Worm (Caenorhabditis elegans) whole organism, L1 larva: ENCODE measurements around the gene nlp-27.

ENCODE experiments used
- C16A3.4 ChIP-seq: fragments of 150-350 bp; optimal IDR thresholded peaks from 2 replicates; lab custom pipeline; 2014; ENCODE audit warnings: missing biosample characterization, missing genetic modification characterization
- aha-1 ChIP-seq: fragments of 150-350 bp; optimal IDR thresholded peaks from 2 replicates; lab custom pipeline; 2014; ENCODE audit warnings: missing biosample characterization, missing genetic modification characterization
- aly-2 ChIP-seq: fragments of 150-350 bp; optimal IDR thresholded peaks from 2 replicates; lab custom pipeline; 2014; ENCODE audit warnings: missing biosample characterization, missing genetic modification characterization
- ama-1 ChIP-seq: fragments of 150-350 bp; optimal IDR thresholded peaks from 2 replicates; lab custom pipeline; 2014
- ceh-63 ChIP-seq: fragments of 200-800 bp; sonication (Bioruptor generic); optimal IDR thresholded peaks from 2 replicates; lab custom pipeline; 2018; ENCODE audit warnings: mild to moderate bottlenecking, missing genetic modification characterization, missing compliant biosample characterization
- ceh-8 ChIP-seq: fragments of 200-800 bp; sonication (Bioruptor generic); optimal IDR thresholded peaks from 2 replicates; lab custom pipeline; 2018; ENCODE audit warnings: mild to moderate bottlenecking, missing genetic modification characterization, moderate library complexity, missing compliant biosample characterization
- ceh-82 ChIP-seq, 3 experiments: fragments of 150-350 bp in 1 of 3; sonication (generic microtip) in 2 of 3; optimal IDR thresholded peaks; 2 replicates each; lab custom pipeline; 2014 to 2017; ENCODE audit warnings: missing biosample characterization in 3 of 3, missing genetic modification characterization in 3 of 3
- efl-1 ChIP-seq, 4 experiments: fragments of 150-350 bp; optimal IDR thresholded peaks in 3 of 4; peaks in 1 of 4; 1 replicate in 1 of 4; 2 replicates in 3 of 4; lab custom pipeline; 2014; ENCODE audit warnings: missing biosample characterization in 2 of 4, missing genetic modification characterization in 2 of 4, missing genetic modification reagents in 2 of 4
- egl-13 ChIP-seq: sonication (generic microtip); optimal IDR thresholded peaks from 2 replicates; lab custom pipeline; 2016; ENCODE audit warnings: missing genotype, missing genetic modification reagents, missing genetic modification characterization, missing compliant biosample characterization
- egl-27 ChIP-seq, 2 experiments: fragments of 150-350 bp in 1 of 2; sonication (generic microtip); optimal IDR thresholded peaks; 3 replicates each; lab custom pipeline; 2017 to 2018; ENCODE audit warnings: missing biosample characterization in 2 of 2, missing genetic modification characterization in 2 of 2, missing genetic modification reagents in 2 of 2
- elt-2 ChIP-seq: sonication (generic microtip); optimal IDR thresholded peaks from 2 replicates; lab custom pipeline; 2016; ENCODE audit warnings: missing genetic modification characterization, mild to moderate bottlenecking, inconsistent platforms, missing compliant biosample characterization, missing genetic modification reagents
- fkh-8 ChIP-seq: sonication (generic microtip); optimal IDR thresholded peaks from 2 replicates; lab custom pipeline; 2016; ENCODE audit warnings: mild to moderate bottlenecking, missing genetic modification characterization, missing compliant biosample characterization
- lin-13 ChIP-seq: fragments of 150-350 bp; optimal IDR thresholded peaks from 2 replicates; lab custom pipeline; 2014; ENCODE audit warnings: missing biosample characterization, missing genetic modification reagents, missing genetic modification characterization
- lin-14 ChIP-seq: fragments of 200-800 bp; sonication (Bioruptor generic); optimal IDR thresholded peaks from 2 replicates; lab custom pipeline; 2018; ENCODE audit warnings: mild to moderate bottlenecking, missing genetic modification characterization, moderate library complexity, missing compliant biosample characterization
- lin-35 ChIP-seq, 2 experiments: fragments of 150-350 bp; optimal IDR thresholded peaks; 2 replicates each; lab custom pipeline; 2014; ENCODE audit warnings: missing biosample characterization in 2 of 2, missing genetic modification characterization in 2 of 2, missing genetic modification reagents in 2 of 2
- lir-3 ChIP-seq: sonication (generic microtip); optimal IDR thresholded peaks from 2 replicates; lab custom pipeline; 2016; ENCODE audit warnings: mild to moderate bottlenecking, missing genetic modification characterization, moderate library complexity, missing compliant biosample characterization; ENCODE audit not compliant: poor library complexity
- mep-1 ChIP-seq: fragments of 150-350 bp; optimal IDR thresholded peaks from 2 replicates; lab custom pipeline; 2014; ENCODE audit warnings: missing biosample characterization, missing genetic modification characterization
- nhr-20 ChIP-seq: sonication (generic microtip); optimal IDR thresholded peaks from 2 replicates; lab custom pipeline; 2016; ENCODE audit warnings: mild to moderate bottlenecking, missing genetic modification characterization, missing compliant biosample characterization
- nhr-237 ChIP-seq: fragments of 150-350 bp; optimal IDR thresholded peaks from 2 replicates; lab custom pipeline; 2014; ENCODE audit warnings: missing biosample characterization, missing genetic modification characterization
- nhr-84 ChIP-seq: sonication (generic microtip); optimal IDR thresholded peaks from 2 replicates; lab custom pipeline; 2017; ENCODE audit warnings: missing biosample characterization, missing genetic modification characterization
- nhr-85 ChIP-seq: sonication (generic microtip); peaks from one replicate; lab custom pipeline; 2016; ENCODE audit warnings: missing genetic modification characterization, inconsistent platforms, missing compliant biosample characterization
- nhr-90 ChIP-seq: sonication (generic microtip); optimal IDR thresholded peaks from 2 replicates; lab custom pipeline; 2016; ENCODE audit warnings: mild to moderate bottlenecking, missing genetic modification characterization, missing compliant biosample characterization; ENCODE audit not compliant: poor library complexity
- pqm-1 ChIP-seq: sonication (generic microtip); optimal IDR thresholded peaks from 3 replicates; lab custom pipeline; 2017; ENCODE audit warnings: missing biosample characterization, missing genetic modification characterization
- rnt-1 ChIP-seq: sonication (generic microtip); optimal IDR thresholded peaks from 2 replicates; lab custom pipeline; 2016; ENCODE audit warnings: mild to moderate bottlenecking, missing genetic modification characterization, moderate library complexity, missing compliant biosample characterization
- skn-1 ChIP-seq: fragments of 150-350 bp; optimal IDR thresholded peaks from 2 replicates; lab custom pipeline; 2014; ENCODE audit warnings: missing biosample characterization, missing genetic modification characterization
- tbx-2 ChIP-seq: sonication (generic microtip); optimal IDR thresholded peaks from 2 replicates; lab custom pipeline; 2016; ENCODE audit warnings: missing genetic modification characterization, missing compliant biosample characterization
- unc-86 ChIP-seq: sonication (generic microtip); optimal IDR thresholded peaks from 2 replicates; lab custom pipeline; 2016; ENCODE audit warnings: missing genetic modification characterization, missing compliant biosample characterization
- unc-98 ChIP-seq: fragments of 200-800 bp; sonication (Bioruptor generic); IDR thresholded peaks from 2 replicates; pipeline ENCODE4 v1.3.6; 2022; ENCODE audit warnings: missing genetic modification characterization, missing compliant biosample characterization
- zag-1 ChIP-seq: fragments of 150-350 bp; optimal IDR thresholded peaks from 2 replicates; lab custom pipeline; 2014; ENCODE audit warnings: missing biosample characterization, missing genetic modification characterization
- zip-4 ChIP-seq: fragments of 200-800 bp; sonication (Bioruptor generic); optimal IDR thresholded peaks from 2 replicates; lab custom pipeline; 2018; ENCODE audit warnings: mild to moderate bottlenecking, missing genetic modification characterization, moderate library complexity, missing compliant biosample characterization
- ztf-11 ChIP-seq, 2 experiments: sonication (generic microtip); optimal IDR thresholded peaks; 2 replicates each; lab custom pipeline; 2016 to 2017; ENCODE audit warnings: missing genetic modification characterization in 2 of 2, missing biosample characterization in 1 of 2, missing compliant biosample characterization in 1 of 2

nlp-27 gene

ce11 chrV:4024777-4025176 is 35.6 kb downstream of the nlp-27 start, which contains the start of gene K09D9.1:
K09D9.1 (plus strand) TSS chrV:4025047.
- peak; percentile 73 for TF ChIP-seq zip-4 (GFP tag; lab: Kevin White, UChicago)
- TF ChIP-seq elt-2 (tag; lab: Kevin White, UChicago), result peak; percentile 74
- TF ChIP-seq ceh-82 (tag; optimal IDR thresholded peaks at IDR 0.05; lab: Kevin White, UChicago), result no peak
- TF ChIP-seq skn-1 (tag; lab: Kevin White, UChicago), result peak; percentile 53
- TF ChIP-seq, all 84 proteins: peak for 3

- TF ChIP-seq lin-35 (GFP tag; optimal IDR thresholded peaks at IDR 0.05; lab: Kevin White, UChicago) (peak in 1 of 2 experiments; percentile 11), elt-2 (tag; lab: Kevin White, UChicago) (peak; percentile 12), rnt-1 (tag; lab: Kevin White, UChicago) (peak; percentile 27), nhr-90 (tag; lab: Kevin White, UChicago) (no peak), efl-1 (optimal IDR thresholded peaks at IDR 0.05; lab: Kevin White, UChicago) (peak; percentile 19 to 26), efl-1 (GFP tag; optimal IDR thresholded peaks at IDR 0.05 in 1 of 2; lab: Kevin White, UChicago) (peak in 1 of 2 experiments; percentile 93), nhr-20 (tag; lab: Kevin White, UChicago) (peak; percentile 12), egl-13 (tag; lab: Kevin White, UChicago) (no peak)
- TF ChIP-seq, all 84 proteins: peak for 5
These were observed 40.4 kb downstream of the nlp-27 start for ce11 chrV:4029627-4030026.

ce11 chrV:4031319-4031718 is 42.1 kb downstream of the nlp-27 start, which contains the start of gene cyp-35A4:
cyp-35A4 (plus strand) TSS chrV:4031619.
- TF ChIP-seq ztf-11 (tag; optimal IDR thresholded peaks at IDR 0.05; lab: Kevin White, UChicago) (no peak), C16A3.4 (tag; lab: Kevin White, UChicago) (no peak), aha-1 (no peak), nhr-84 (no peak), mep-1 (tag; lab: Kevin White, UChicago) (no peak), lir-3 (tag; lab: Kevin White, UChicago) (no peak), tbx-2 (tag; lab: Kevin White, UChicago) (no peak), unc-98 (GFP tag; lab: Robert Waterston, UW) (no peak), rnt-1 (tag; lab: Kevin White, UChicago) (no peak), fkh-8 (tag; lab: Kevin White, UChicago) (no peak), ama-1 (no peak), nhr-237 (tag; lab: Kevin White, UChicago) (no peak), lin-13 (GFP tag; lab: Kevin White, UChicago) (no peak), aly-2 (tag; lab: Kevin White, UChicago) (no peak), pqm-1 (no peak), ceh-8 (GFP tag; lab: Kevin White, UChicago) (no peak), nhr-85 (no peak), zag-1 (no peak)
- TF ChIP-seq, all 84 proteins: peak for 0

ce11 chrV:4034303-4034702 is 45.1 kb downstream of the nlp-27 start, which contains the start of gene C49G7.7:
C49G7.7 (plus strand) TSS chrV:4034476.
- TF ChIP-seq unc-86 (tag; lab: Kevin White, UChicago), result no peak
- TF ChIP-seq egl-27 (tag; optimal IDR thresholded peaks at IDR 0.05; lab: Kevin White, UChicago), result no peak
- TF ChIP-seq ceh-82 (tag; optimal IDR thresholded peaks at IDR 0.05; lab: Kevin White, UChicago), result no peak
- no peak for TF ChIP-seq lin-14 (GFP tag; lab: Kevin White, UChicago)
- no peak for TF ChIP-seq ceh-63 (GFP tag; lab: Kevin White, UChicago)

ce11 chrV:4035811-4036210 is 46.6 kb downstream of the nlp-27 start, which contains the start of gene C49G7.13:
C49G7.13 (plus strand) TSS chrV:4036111.
- TF ChIP-seq lin-14 (GFP tag; lab: Kevin White, UChicago), result no peak
- no peak for TF ChIP-seq ceh-8 (GFP tag; lab: Kevin White, UChicago)

- no peak for TF ChIP-seq zip-4 (GFP tag; lab: Kevin White, UChicago)
- no peak for TF ChIP-seq efl-1 (optimal IDR thresholded peaks at IDR 0.05; lab: Kevin White, UChicago)
- peak in 1 of 2 experiments; percentile 56 for TF ChIP-seq efl-1 (GFP tag; optimal IDR thresholded peaks at IDR 0.05 in 1 of 2; lab: Kevin White, UChicago)
These were observed 48.9 kb downstream of the nlp-27 start, which contains the start of gene C49G7.12 for ce11 chrV:4038110-4038509. C49G7.12 (plus strand) TSS chrV:4038410.
